Fruit fly (Drosophila melanogaster) whole organism, adult: ENCODE data around the gene CG31528.

Experiments
- CG11617 ChIP-seq: fragments of 200-800 bp; sonication (Bioruptor generic); optimal IDR thresholded peaks from 2 replicates; lab custom pipeline; 2017; ENCODE audit warnings: mild to moderate bottlenecking, missing biosample characterization, missing genetic modification reagents, missing genetic modification characterization
- CG12768 ChIP-seq: fragments of 200-800 bp; sonication (Bioruptor generic); optimal IDR thresholded peaks from 2 replicates; lab custom pipeline; 2017; ENCODE audit warnings: missing biosample characterization, missing genetic modification characterization, mild to moderate bottlenecking, moderate library complexity, missing genetic modification reagents
- CG14711 ChIP-seq: fragments of 200-800 bp; sonication (Bioruptor generic); optimal IDR thresholded peaks from 2 replicates; lab custom pipeline; 2018; ENCODE audit warnings: missing biosample characterization, mild to moderate bottlenecking, missing genetic modification characterization, moderate library complexity
- CG1620 ChIP-seq: fragments of 200-800 bp; sonication (Bioruptor generic); optimal IDR thresholded peaks from 2 replicates; lab custom pipeline; 2016; ENCODE audit warnings: missing biosample characterization, missing genetic modification characterization
- CG33017 ChIP-seq: fragments of 200-800 bp; sonication (Bioruptor generic); optimal IDR thresholded peaks from 2 replicates; lab custom pipeline; 2018; ENCODE audit warnings: missing biosample characterization, mild to moderate bottlenecking, missing genetic modification characterization, moderate library complexity
- CG5204 ChIP-seq: fragments of 200-800 bp; sonication (Bioruptor generic); optimal IDR thresholded peaks from 2 replicates; lab custom pipeline; 2016; ENCODE audit warnings: missing biosample characterization, missing genetic modification characterization
- CG7045 ChIP-seq: fragments of 200-800 bp; sonication (Bioruptor generic); optimal IDR thresholded peaks from 2 replicates; lab custom pipeline; 2017; ENCODE audit warnings: missing biosample characterization, mild to moderate bottlenecking, missing genetic modification characterization
- CG7101 ChIP-seq: fragments of 200-800 bp; sonication (Bioruptor generic); optimal IDR thresholded peaks from 2 replicates; lab custom pipeline; 2018; ENCODE audit warnings: missing biosample characterization, mild to moderate bottlenecking, missing genetic modification characterization, moderate library complexity
- Clk ChIP-seq: fragments of 200-800 bp; sonication (Bioruptor generic); optimal IDR thresholded peaks from 2 replicates; lab custom pipeline; 2017; ENCODE audit warnings: missing biosample characterization, missing genetic modification characterization
- Crg-1 ChIP-seq: fragments of 200-800 bp; sonication (Bioruptor generic); optimal IDR thresholded peaks from 2 replicates; lab custom pipeline; 2016; ENCODE audit warnings: missing biosample characterization, missing genetic modification characterization
- Hr96 ChIP-seq: fragments of 200-800 bp; sonication (Bioruptor generic); optimal IDR thresholded peaks from 2 replicates; lab custom pipeline; 2016; ENCODE audit warnings: missing biosample characterization, missing genetic modification characterization
- Mnt ChIP-seq: fragments of 200-800 bp; sonication (Bioruptor generic); optimal IDR thresholded peaks from 2 replicates; lab custom pipeline; 2016; ENCODE audit warnings: missing biosample characterization, mild to moderate bottlenecking, missing genetic modification characterization
- bab1 ChIP-seq: fragments of 200-800 bp; sonication (Bioruptor generic); optimal IDR thresholded peaks from 3 replicates; lab custom pipeline; 2019; ENCODE audit warnings: missing biosample characterization, mild to moderate bottlenecking, missing genetic modification characterization, moderate library complexity
- cic ChIP-seq: fragments of 200-800 bp; sonication (Bioruptor generic); optimal IDR thresholded peaks from 2 replicates; lab custom pipeline; 2017; ENCODE audit warnings: missing biosample characterization, mild to moderate bottlenecking, missing genetic modification characterization, moderate library complexity
- cnc ChIP-seq, 2 experiments: fragments of >200 bp; optimal IDR thresholded peaks; 2 replicates each; lab custom pipeline; 2017
- kay ChIP-seq: fragments of 200-800 bp; sonication (Bioruptor generic); peaks from one replicate; lab custom pipeline; 2016; ENCODE audit warnings: missing biosample characterization, missing genetic modification characterization, borderline replicate concordance
- ovo ChIP-seq: fragments of 200-800 bp; sonication (Bioruptor generic); optimal IDR thresholded peaks from 2 replicates; lab custom pipeline; 2016; ENCODE audit warnings: missing biosample characterization, missing genetic modification characterization
- pad ChIP-seq: fragments of 200-800 bp; sonication (Bioruptor generic); optimal IDR thresholded peaks from 3 replicates; lab custom pipeline; 2017; ENCODE audit warnings: missing biosample characterization, missing genetic modification characterization, mild to moderate bottlenecking, moderate library complexity, missing genetic modification reagents
- tj ChIP-seq: fragments of 200-800 bp; sonication (Bioruptor generic); optimal IDR thresholded peaks from 3 replicates; lab custom pipeline; 2017; ENCODE audit warnings: missing biosample characterization, mild to moderate bottlenecking, missing genetic modification characterization, moderate library complexity
- toe ChIP-seq: fragments of 200-800 bp; sonication (Bioruptor generic); optimal IDR thresholded peaks from 2 replicates; lab custom pipeline; 2016; ENCODE audit warnings: missing biosample characterization, missing genetic modification characterization

The CG31528 gene

dm6 chr3R:4437817-4438216 is 21.6 kb downstream of the CG31528 start:
- TF ChIP-seq kay (GFP tag; lab: Kevin White, UChicago) (no peak), cnc (optimal IDR thresholded peaks at IDR 0.05; lab: Kevin White, UChicago) (no peak), toe (no peak), Mnt (GFP tag; lab: Kevin White, UChicago) (no peak)

- no peak for TF ChIP-seq CG33017
- TF ChIP-seq tj = no peak
- TF ChIP-seq Hr96 = no peak
- no peak for TF ChIP-seq CG14711
- no peak for TF ChIP-seq ovo (GFP tag; lab: Kevin White, UChicago)
- no peak for TF ChIP-seq cnc (optimal IDR thresholded peaks at IDR 0.05; lab: Kevin White, UChicago)
Measured at dm6 chr3R:4445083-4445482, 28.8 kb downstream of the CG31528 start.

- no peak for TF ChIP-seq CG7045 (GFP tag; lab: Kevin White, UChicago)
- TF ChIP-seq CG5204 = no peak
- TF ChIP-seq pad (GFP tag; lab: Kevin White, UChicago) = no peak
- TF ChIP-seq tj = no peak
- no peak for TF ChIP-seq toe
- TF ChIP-seq ovo (GFP tag; lab: Kevin White, UChicago) = no peak
- no peak for TF ChIP-seq bab1
Measured at dm6 chr3R:4446455-4447224, 30.4 kb downstream of the CG31528 start.

- TF ChIP-seq Mnt (GFP tag; lab: Kevin White, UChicago) = peak; percentile 31
- peak; percentile 16 for TF ChIP-seq cic (GFP tag; lab: Kevin White, UChicago)
- TF ChIP-seq ovo (GFP tag; lab: Kevin White, UChicago) = no peak
Measured at dm6 chr3R:4449256-4449655, 33.0 kb downstream of the CG31528 start.

dm6 chr3R:4450721-4451120 is 34.5 kb downstream of the CG31528 start:
- TF ChIP-seq cic (GFP tag; lab: Kevin White, UChicago) = no peak
- no peak for TF ChIP-seq ovo (GFP tag; lab: Kevin White, UChicago)
- TF ChIP-seq CG33017 = no peak
- TF ChIP-seq CG12768 = no peak
- no peak for TF ChIP-seq Crg-1
- TF ChIP-seq pad (GFP tag; lab: Kevin White, UChicago) = no peak
- TF ChIP-seq Mnt (GFP tag; lab: Kevin White, UChicago) = no peak
- TF ChIP-seq cnc (optimal IDR thresholded peaks at IDR 0.05; lab: Kevin White, UChicago) = no peak
- TF ChIP-seq CG7101 (tag; lab: Kevin White, UChicago) = no peak
- TF ChIP-seq bab1 = no peak
- no peak for TF ChIP-seq CG7045 (GFP tag; lab: Kevin White, UChicago)
- no peak for TF ChIP-seq toe
- TF ChIP-seq tj = no peak
- no peak for TF ChIP-seq Clk (GFP tag; lab: Kevin White, UChicago)
- TF ChIP-seq CG14711 = no peak
- TF ChIP-seq CG1620 (GFP tag; lab: Kevin White, UChicago) = no peak

- TF ChIP-seq CG7045 (GFP tag; lab: Kevin White, UChicago) (peak; percentile 2), CG1620 (GFP tag; lab: Kevin White, UChicago) (no peak), Crg-1 (no peak), Mnt (GFP tag; lab: Kevin White, UChicago) (peak; percentile 52), CG7101 (tag; lab: Kevin White, UChicago) (no peak), CG14711 (no peak), pad (GFP tag; lab: Kevin White, UChicago) (no peak), CG33017 (no peak), CG11617 (GFP tag; lab: Kevin White, UChicago) (no peak), cic (GFP tag; lab: Kevin White, UChicago) (no peak), toe (no peak), CG12768 (peak; percentile 23), CG5204 (no peak), Hr96 (no peak)
Measured at dm6 chr3R:4452345-4453044, 36.3 kb downstream of the CG31528 start.

dm6 chr3R:4453213-4453956 is 37.1 kb downstream of the CG31528 start:
- no peak for TF ChIP-seq CG1620 (GFP tag; lab: Kevin White, UChicago)
- TF ChIP-seq CG7101 (tag; lab: Kevin White, UChicago) = no peak
- TF ChIP-seq kay (GFP tag; lab: Kevin White, UChicago) = no peak
- no peak for TF ChIP-seq CG33017
- peak; percentile 93 for TF ChIP-seq CG14711
- TF ChIP-seq ovo (GFP tag; lab: Kevin White, UChicago) = no peak
- TF ChIP-seq Hr96 = peak; percentile 16
- no peak for TF ChIP-seq cic (GFP tag; lab: Kevin White, UChicago)
- no peak for TF ChIP-seq cnc (optimal IDR thresholded peaks at IDR 0.05; lab: Kevin White, UChicago)
- no peak for TF ChIP-seq CG5204
- TF ChIP-seq toe = no peak
- peak; percentile 57 for TF ChIP-seq Mnt (GFP tag; lab: Kevin White, UChicago)
- peak; percentile 4 for TF ChIP-seq bab1
- TF ChIP-seq Clk (GFP tag; lab: Kevin White, UChicago) = peak; percentile 33
- peak; percentile 87 for TF ChIP-seq pad (GFP tag; lab: Kevin White, UChicago)
- no peak for TF ChIP-seq CG11617 (GFP tag; lab: Kevin White, UChicago)
- peak; percentile 29 for TF ChIP-seq tj
- no peak for TF ChIP-seq CG7045 (GFP tag; lab: Kevin White, UChicago)
- TF ChIP-seq Crg-1 = peak; percentile 17
- TF ChIP-seq CG12768 = peak; percentile 19
